Fruit fly (Drosophila melanogaster) whole organism, embryonic: ENCODE results near the gene fau.

Source experiments
- Atf6 ChIP-seq: fragments of 200-800 bp; sonication (Bioruptor generic); IDR thresholded peaks from 2 replicates; pipeline ENCODE4 v1.3.6; 2022; ENCODE audit warnings: missing biosample characterization, missing genetic modification characterization
- BEAF-32 ChIP-seq: fragments of 200-800 bp; sonication (Bioruptor generic); optimal IDR thresholded peaks from 3 replicates; lab custom pipeline; 2017; ENCODE audit warnings: missing biosample characterization, missing genetic modification characterization, mild to moderate bottlenecking, moderate library complexity, missing genetic modification reagents
- CG10147 ChIP-seq: fragments of 200-800 bp; sonication (Bioruptor generic); optimal IDR thresholded peaks from 2 replicates; lab custom pipeline; 2019; ENCODE audit warnings: missing biosample characterization, mild to moderate bottlenecking, missing genetic modification characterization, moderate library complexity
- CG11456 ChIP-seq: fragments of 200-800 bp; sonication (Bioruptor generic); IDR thresholded peaks from 3 replicates; pipeline ENCODE4 v1.3.6; 2022; ENCODE audit warnings: missing biosample characterization, missing genetic modification characterization
- CG11504 ChIP-seq: fragments of 200-800 bp; sonication (Bioruptor generic); optimal IDR thresholded peaks from 3 replicates; lab custom pipeline; 2019; ENCODE audit warnings: missing biosample characterization, mild to moderate bottlenecking, missing genetic modification characterization, moderate library complexity
- CG12236 ChIP-seq: fragments of 200-800 bp; sonication (Bioruptor generic); optimal IDR thresholded peaks from 2 replicates; lab custom pipeline; 2016; ENCODE audit warnings: missing biosample characterization, missing genetic modification characterization
- CG12744 ChIP-seq: fragments of 200-800 bp; sonication (Bioruptor generic); optimal IDR thresholded peaks from 2 replicates; lab custom pipeline; 2016; ENCODE audit warnings: missing biosample characterization, missing genetic modification characterization
- CG13424 ChIP-seq: fragments of 200-800 bp; sonication (Bioruptor generic); optimal IDR thresholded peaks from 2 replicates; lab custom pipeline; 2019; ENCODE audit warnings: missing biosample characterization, mild to moderate bottlenecking, missing genetic modification characterization, moderate library complexity
- CG13775 ChIP-seq: fragments of 200-800 bp; sonication (Bioruptor generic); optimal IDR thresholded peaks from 3 replicates; lab custom pipeline; 2017; ENCODE audit warnings: missing biosample characterization, mild to moderate bottlenecking, missing genetic modification characterization
- CG13894 ChIP-seq: fragments of 200-800 bp; sonication (Bioruptor generic); optimal IDR thresholded peaks from 3 replicates; lab custom pipeline; 2018; ENCODE audit warnings: missing biosample characterization, mild to moderate bottlenecking, missing genetic modification characterization, moderate library complexity
- CG1529 ChIP-seq: fragments of 200-800 bp; sonication (Bioruptor generic); optimal IDR thresholded peaks from 3 replicates; lab custom pipeline; 2018; ENCODE audit warnings: missing biosample characterization, missing genetic modification characterization
- CG17829 ChIP-seq: fragments of 200-800 bp; optimal IDR thresholded peaks from 2 replicates; lab custom pipeline; 2019; ENCODE audit warnings: missing biosample characterization, mild to moderate bottlenecking, missing genetic modification characterization, moderate library complexity
- CG18764 ChIP-seq: fragments of 200-800 bp; sonication (Bioruptor generic); optimal IDR thresholded peaks from 3 replicates; lab custom pipeline; 2016; ENCODE audit warnings: missing biosample characterization, missing genetic modification characterization
- CG2116 ChIP-seq: fragments of 200-800 bp; sonication (Bioruptor generic); optimal IDR thresholded peaks from 3 replicates; lab custom pipeline; 2018; ENCODE audit warnings: missing biosample characterization, mild to moderate bottlenecking, missing genetic modification characterization
- CG2120 ChIP-seq: fragments of 200-800 bp; sonication (Bioruptor generic); optimal IDR thresholded peaks from 3 replicates; lab custom pipeline; 2016; ENCODE audit warnings: missing biosample characterization, missing genetic modification characterization
- CG3163 ChIP-seq: fragments of 200-800 bp; sonication (Bioruptor generic); optimal IDR thresholded peaks from 3 replicates; lab custom pipeline; 2016; ENCODE audit warnings: missing biosample characterization, missing genetic modification characterization
- CG8281 ChIP-seq: fragments of 200-800 bp; sonication (Bioruptor generic); optimal IDR thresholded peaks from 2 replicates; lab custom pipeline; 2018; ENCODE audit warnings: missing biosample characterization, mild to moderate bottlenecking, missing genetic modification characterization, moderate library complexity
- CG8765 ChIP-seq: fragments of 200-800 bp; sonication (Bioruptor generic); IDR thresholded peaks from 2 replicates; pipeline ENCODE4 v1.3.6; 2022; ENCODE audit warnings: missing biosample characterization, missing genetic modification characterization
- CG9797 ChIP-seq: fragments of 200-800 bp; sonication (Bioruptor generic); optimal IDR thresholded peaks from 3 replicates; lab custom pipeline; 2018; ENCODE audit warnings: missing biosample characterization, mild to moderate bottlenecking, missing genetic modification characterization
- CTCF ChIP-seq: fragments of 200-800 bp; sonication (Bioruptor generic); optimal IDR thresholded peaks from 2 replicates; lab custom pipeline; 2017; ENCODE audit warnings: missing biosample characterization, mild to moderate bottlenecking, missing genetic modification characterization, moderate library complexity
- D ChIP-seq, 2 experiments: fragments of 200-800 bp in 1 of 2; fragments of >200 bp in 1 of 2; sonication (Bioruptor generic) in 1 of 2; optimal IDR thresholded peaks; 2 replicates in 1 of 2; 3 replicates in 1 of 2; lab custom pipeline; 2017; ENCODE audit warnings: mild to moderate bottlenecking in 1 of 2, missing biosample characterization in 1 of 2, missing genetic modification characterization in 1 of 2, missing genetic modification reagents in 1 of 2
- Dll ChIP-seq: fragments of 200-800 bp; sonication (Bioruptor generic); IDR thresholded peaks from 4 replicates; pipeline ENCODE4 v1.3.6; 2022; ENCODE audit warnings: missing biosample characterization, missing genetic modification characterization; ENCODE audit not compliant: partially characterized antibody
- Doc2 ChIP-seq: fragments of 200-800 bp; sonication (Bioruptor generic); IDR thresholded peaks from 2 replicates; pipeline ENCODE4 v1.3.6; 2022; ENCODE audit warnings: missing biosample characterization, missing genetic modification characterization
- Eip74EF ChIP-seq, 2 experiments: fragments of 200-800 bp in 1 of 2; fragments of >200 bp in 1 of 2; sonication (Bioruptor generic) in 1 of 2; optimal IDR thresholded peaks; 2 replicates each; lab custom pipeline; 2017 to 2019; ENCODE audit warnings: missing biosample characterization in 2 of 2, missing genetic modification characterization in 2 of 2, mild to moderate bottlenecking in 1 of 2, moderate library complexity in 1 of 2
- H2.0 ChIP-seq: fragments of 200-800 bp; sonication (Bioruptor generic); IDR thresholded peaks from 2 replicates; pipeline ENCODE4 v1.3.6; 2022; ENCODE audit warnings: missing biosample characterization, missing genetic modification characterization
- HLHmδ ChIP-seq: fragments of 200-800 bp; sonication (Bioruptor generic); optimal IDR thresholded peaks from 2 replicates; lab custom pipeline; 2018; ENCODE audit warnings: missing biosample characterization, mild to moderate bottlenecking, missing genetic modification characterization, moderate library complexity
- Lim3 ChIP-seq: fragments of 200-800 bp; sonication (Bioruptor generic); IDR thresholded peaks from 2 replicates; pipeline ENCODE4 v1.3.6; 2022; ENCODE audit warnings: missing biosample characterization, missing genetic modification characterization
- MESR4 ChIP-seq: fragments of 200-800 bp; sonication (Bioruptor generic); optimal IDR thresholded peaks from 2 replicates; lab custom pipeline; 2018; ENCODE audit warnings: missing biosample characterization, mild to moderate bottlenecking, missing genetic modification characterization, moderate library complexity
- NC2α ChIP-seq: fragments of 200-800 bp; sonication (Bioruptor generic); optimal IDR thresholded peaks from 2 replicates; lab custom pipeline; 2016; ENCODE audit warnings: missing biosample characterization, missing genetic modification characterization
- Neu2 ChIP-seq: fragments of 200-800 bp; sonication (Bioruptor generic); optimal IDR thresholded peaks from 3 replicates; lab custom pipeline; 2016; ENCODE audit warnings: missing biosample characterization, missing genetic modification characterization, borderline replicate concordance
- NfI ChIP-seq: fragments of 200-800 bp; sonication (Bioruptor generic); optimal IDR thresholded peaks from 3 replicates; lab custom pipeline; 2018; ENCODE audit warnings: missing biosample characterization, mild to moderate bottlenecking, missing genetic modification characterization, moderate library complexity
- Scr ChIP-seq: fragments of 200-800 bp; sonication (Bioruptor generic); IDR thresholded peaks from 2 replicates; pipeline ENCODE4 v1.3.6; 2022; ENCODE audit warnings: missing biosample characterization, missing genetic modification characterization; ENCODE audit not compliant: partially characterized antibody
- ap ChIP-seq: fragments of 200-800 bp; sonication (Bioruptor generic); IDR thresholded peaks from 2 replicates; pipeline ENCODE4 v1.3.6; 2022; ENCODE audit warnings: missing biosample characterization, missing genetic modification characterization
- cg ChIP-seq: fragments of 200-800 bp; sonication (Bioruptor generic); optimal IDR thresholded peaks from 3 replicates; lab custom pipeline; 2019; ENCODE audit warnings: missing biosample characterization, mild to moderate bottlenecking, missing genetic modification characterization, moderate library complexity
- crc ChIP-seq: fragments of 200-800 bp; sonication (Bioruptor generic); optimal IDR thresholded peaks from 2 replicates; lab custom pipeline; 2016; ENCODE audit warnings: missing biosample characterization, missing genetic modification characterization
- crol ChIP-seq: fragments of 200-800 bp; sonication (Bioruptor generic); IDR thresholded peaks from 2 replicates; pipeline ENCODE4 v1.3.6; 2022; ENCODE audit warnings: missing biosample characterization, missing genetic modification characterization
- cwo ChIP-seq: fragments of 200-800 bp; sonication (Bioruptor generic); optimal IDR thresholded peaks from 3 replicates; lab custom pipeline; 2017; ENCODE audit warnings: missing biosample characterization, missing genetic modification characterization, mild to moderate bottlenecking, moderate library complexity, missing genetic modification reagents
- dmrt11E ChIP-seq: fragments of 200-800 bp; sonication (Bioruptor generic); optimal IDR thresholded peaks from 3 replicates; lab custom pipeline; 2018; ENCODE audit warnings: missing biosample characterization, mild to moderate bottlenecking, missing genetic modification characterization, moderate library complexity
- en ChIP-seq: fragments of 200-800 bp; sonication (Bioruptor generic); optimal IDR thresholded peaks from 2 replicates; lab custom pipeline; 2016; ENCODE audit warnings: missing biosample characterization, missing genetic modification characterization
- grau ChIP-seq: fragments of 200-800 bp; optimal IDR thresholded peaks from 3 replicates; lab custom pipeline; 2019; ENCODE audit warnings: missing biosample characterization, mild to moderate bottlenecking, missing genetic modification characterization, moderate library complexity
- gsb ChIP-seq: fragments of 200-800 bp; sonication (Bioruptor generic); IDR thresholded peaks from 2 replicates; pipeline ENCODE4 v1.3.6; 2022; ENCODE audit warnings: missing biosample characterization, missing genetic modification characterization
- h ChIP-seq: fragments of >200 bp; optimal IDR thresholded peaks from 2 replicates; lab custom pipeline; 2017
- kni ChIP-seq: fragments of 200-800 bp; sonication (Bioruptor generic); optimal IDR thresholded peaks from 3 replicates; lab custom pipeline; 2017; ENCODE audit warnings: mild to moderate bottlenecking, missing biosample characterization, missing genetic modification reagents, missing genetic modification characterization
- lmd ChIP-seq: fragments of 200-800 bp; sonication (Bioruptor generic); IDR thresholded peaks from 2 replicates; pipeline ENCODE4 v1.3.6; 2022; ENCODE audit warnings: missing biosample characterization, missing genetic modification characterization
- peb ChIP-seq: fragments of 200-800 bp; sonication (Bioruptor generic); IDR thresholded peaks from 2 replicates; pipeline ENCODE4 v1.3.6; 2022; ENCODE audit warnings: missing biosample characterization, missing genetic modification characterization
- rib ChIP-seq: fragments of 200-800 bp; sonication (Bioruptor generic); IDR thresholded peaks from 2 replicates; pipeline ENCODE4 v1.3.6; 2022; ENCODE audit warnings: missing biosample characterization, missing genetic modification characterization
- schlank ChIP-seq: fragments of 200-800 bp; sonication (Bioruptor generic); optimal IDR thresholded peaks from 2 replicates; lab custom pipeline; 2018; ENCODE audit warnings: missing biosample characterization, mild to moderate bottlenecking, missing genetic modification characterization
- sens ChIP-seq: fragments of 200-800 bp; sonication (Bioruptor generic); peaks from one replicate; lab custom pipeline; 2016; ENCODE audit warnings: missing biosample characterization, missing genetic modification characterization
- shn ChIP-seq: fragments of 200-800 bp; sonication (Bioruptor generic); optimal IDR thresholded peaks from 3 replicates; lab custom pipeline; 2016; ENCODE audit warnings: missing biosample characterization, missing genetic modification characterization
- tap ChIP-seq: fragments of 200-800 bp; optimal IDR thresholded peaks from 3 replicates; lab custom pipeline; 2019; ENCODE audit warnings: missing biosample characterization, mild to moderate bottlenecking, missing genetic modification characterization, moderate library complexity
- trh ChIP-seq: fragments of 200-800 bp; sonication (Bioruptor generic); optimal IDR thresholded peaks from 2 replicates; lab custom pipeline; 2016; ENCODE audit warnings: missing biosample characterization, missing genetic modification characterization
- zen2 ChIP-seq: fragments of 200-800 bp; sonication (Bioruptor generic); IDR thresholded peaks from 3 replicates; pipeline ENCODE4 v1.3.6; 2022; ENCODE audit warnings: missing biosample characterization, missing genetic modification characterization; ENCODE audit not compliant: partially characterized antibody

fau gene

dm6 chr3R:10788186-10788585, 11.0 kb upstream of the fau start, which contains the start of the genes Art1 and Mcm5 (continued):
- TF ChIP-seq CG11504 (tag; lab: Kevin White, UChicago) (no peak), lmd (no peak; the same call in 1 of the 2 replicates), NC2α (GFP tag; lab: Kevin White, UChicago) (no peak), crol (GFP tag; lab: Robert Waterston, UW) (no peak), CG1529 (GFP tag; lab: Kevin White, UChicago) (no peak), CG2116 (GFP tag; lab: Kevin White, UChicago) (peak; percentile 79), tap (tag; lab: Kevin White, UChicago) (no peak), zen2 (peak; percentile 75; the same call in 2 of the 3 replicates), trh (GFP tag; lab: Kevin White, UChicago) (no peak), Lim3 (GFP tag; lab: Robert Waterston, UW) (no peak), shn (peak; percentile 52), peb (no peak), CG13894 (tag; lab: Kevin White, UChicago) (no peak), CG18764 (GFP tag; lab: Kevin White, UChicago) (peak; percentile 27), ap (GFP tag; lab: Robert Waterston, UW) (no peak), h (lab: Kevin White, UChicago) (no peak), CG9797 (peak; percentile 89), cg (GFP tag; lab: Kevin White, UChicago) (no peak), Doc2 (GFP tag; lab: Robert Waterston, UW) (no peak), BEAF-32 (GFP tag; lab: Kevin White, UChicago) (peak; percentile 99), Neu2 (GFP tag; lab: Kevin White, UChicago) (no peak), Scr (GFP tag; lab: Robert Waterston, UW) (peak; percentile 97), schlank (tag; lab: Kevin White, UChicago) (no peak), CG10147 (GFP tag; lab: Kevin White, UChicago) (peak; percentile 64), sens (GFP tag; lab: Kevin White, UChicago) (peak; percentile 85), H2.0 (GFP tag; lab: Robert Waterston, UW) (no peak), CTCF (peak; percentile 39), CG8765 (GFP tag; lab: Robert Waterston, UW) (no peak), Atf6 (GFP tag; lab: Robert Waterston, UW) (no peak), Eip74EF (GFP tag; optimal IDR thresholded peaks at IDR 0.05; lab: Kevin White, UChicago) (no peak), kni (GFP tag; lab: Kevin White, UChicago) (no peak), crc (GFP tag; lab: Kevin White, UChicago) (no peak), CG8281 (tag; lab: Kevin White, UChicago) (no peak), D (optimal IDR thresholded peaks at IDR 0.05; lab: Kevin White, UChicago) (no peak), D (GFP tag; optimal IDR thresholded peaks at IDR 0.05; lab: Kevin White, UChicago) (no peak), grau (tag; lab: Kevin White, UChicago) (peak; percentile 48), CG12236 (GFP tag; lab: Kevin White, UChicago) (no peak), HLHmδ (GFP tag; lab: Kevin White, UChicago) (no peak), gsb (GFP tag; lab: Robert Waterston, UW) (no peak), NfI (GFP tag; lab: Kevin White, UChicago) (peak; percentile 33), CG11456 (GFP tag; lab: Robert Waterston, UW) (no peak), CG13775 (GFP tag; lab: Kevin White, UChicago) (peak; percentile 56), CG17829 (tag; lab: Kevin White, UChicago) (peak; percentile 49), rib (GFP tag; lab: Robert Waterston, UW) (no peak), CG13424 (tag; lab: Kevin White, UChicago) (no peak), dmrt11E (tag; lab: Kevin White, UChicago) (peak; percentile 44), en (no peak), MESR4 (peak; percentile 11), CG12744 (peak; percentile 30), CG3163 (GFP tag; lab: Kevin White, UChicago) (peak; percentile 51), CG2120 (GFP tag; lab: Kevin White, UChicago) (peak; percentile 68), Dll (peak; percentile 99), cwo (GFP tag; lab: Kevin White, UChicago) (no peak)
